Worm (Caenorhabditis elegans): ENCODE results near the gene fip-3.
A peak's percentile ranks its signal among the peaks of the same experiment; 100 is the strongest.

Gene fip-3

ce11 chrIII:8589195-8589594 is at the start of gene fip-3:
Gene fip-3, minus strand, starts transcription at chrIII:8589488.
- TF ChIP-seq mec-3 (tag; optimal IDR thresholded peaks at IDR 0.05; ENCODE audit: borderline replicate concordance), result no peak
- TF ChIP-seq ceh-19 (GFP tag; optimal IDR thresholded peaks at IDR 0.05), result no peak
- no peak for TF ChIP-seq C38D4.7 (GFP tag; optimal IDR thresholded peaks at IDR 0.05)
- TF ChIP-seq ceh-6 (GFP tag; optimal IDR thresholded peaks at IDR 0.05), result no peak

- TF ChIP-seq ceh-31 (tag; optimal IDR thresholded peaks at IDR 0.05), result no peak
- TF ChIP-seq ceh-34 (tag; optimal IDR thresholded peaks at IDR 0.05), result no peak
- TF ChIP-seq unc-86 (tag; optimal IDR thresholded peaks at IDR 0.05), result no peak
- no peak for TF ChIP-seq dve-1 (tag; optimal IDR thresholded peaks at IDR 0.05)
These were observed 47.5 kb upstream of the fip-3 start for ce11 chrIII:8636803-8637202.

- TF ChIP-seq unc-42 (tag; optimal IDR thresholded peaks at IDR 0.05), result peak; percentile 6
- no peak for TF ChIP-seq zip-5 (tag; optimal IDR thresholded peaks at IDR 0.05)
- TF ChIP-seq madf-2 (tag; optimal IDR thresholded peaks at IDR 0.05), result no peak
- TF ChIP-seq tbx-7 (tag; optimal IDR thresholded peaks at IDR 0.05), result no peak
These were observed 41.5 kb upstream of the fip-3 start, which contains the start of gene dnj-10 for ce11 chrIII:8630833-8631232. Gene dnj-10, plus strand, starts transcription at chrIII:8631165.

- TF ChIP-seq K09A11.1 (tag; optimal IDR thresholded peaks at IDR 0.05; ENCODE audit: insufficient read depth) (no peak), ttx-3 (tag; optimal IDR thresholded peaks at IDR 0.05) (no peak), ceh-19 (GFP tag; optimal IDR thresholded peaks at IDR 0.05) (no peak), npax-4 (tag; optimal IDR thresholded peaks at IDR 0.05) (no peak), gmeb-2 (tag; optimal IDR thresholded peaks at IDR 0.05) (no peak), nhr-11 (tag; optimal IDR thresholded peaks at IDR 0.05) (no peak), elt-2 (tag; optimal IDR thresholded peaks at IDR 0.05) (no peak), nhr-232 (tag; optimal IDR thresholded peaks at IDR 0.05) (no peak), eyg-1 (tag; optimal IDR thresholded peaks at IDR 0.05) (no peak), ceh-6 (GFP tag; optimal IDR thresholded peaks at IDR 0.05) (no peak), ceh-34 (tag; optimal IDR thresholded peaks at IDR 0.05) (no peak), fax-1 (tag; optimal IDR thresholded peaks at IDR 0.05) (no peak), K02D7.2 (tag; optimal IDR thresholded peaks at IDR 0.05) (no peak), ceh-24 (tag; optimal IDR thresholded peaks at IDR 0.05) (no peak)
These were observed 39.2 kb upstream of the fip-3 start, which contains the start of the genes polk-1 and gpr-1 for ce11 chrIII:8628405-8628982. Gene polk-1, minus strand, starts transcription at chrIII:8628590. Gene gpr-1, plus strand, starts transcription at chrIII:8628932.

- TF ChIP-seq eyg-1 (tag; optimal IDR thresholded peaks at IDR 0.05) (no peak), C38D4.7 (GFP tag; optimal IDR thresholded peaks at IDR 0.05) (no peak), madf-2 (tag; optimal IDR thresholded peaks at IDR 0.05) (no peak), nhr-11 (tag; optimal IDR thresholded peaks at IDR 0.05) (no peak)
These were observed 35.8 kb upstream of the fip-3 start for ce11 chrIII:8625125-8625524.

ce11 chrIII:8622435-8622834 is 33.1 kb upstream of the fip-3 start, which contains the start of gene ceh-16:
Gene ceh-16, plus strand, starts transcription at chrIII:8622735.
- TF ChIP-seq ceh-48 (tag; optimal IDR thresholded peaks at IDR 0.05) (no peak), ceh-45 (GFP tag; IDR thresholded peaks at IDR 0.05) (no peak), ceh-22 (tag; optimal IDR thresholded peaks at IDR 0.05) (no peak)

- TF ChIP-seq ets-4 (tag; optimal IDR thresholded peaks at IDR 0.05) (no peak), ceh-24 (tag; optimal IDR thresholded peaks at IDR 0.05) (no peak), unc-3 (GFP tag; conservative IDR thresholded peaks at IDR 0.05) (no peak), unc-3 (tag; optimal IDR thresholded peaks at IDR 0.05) (no peak), T23F11.4 (GFP tag; optimal IDR thresholded peaks at IDR 0.05) (no peak), unc-55 (GFP tag; optimal IDR thresholded peaks at IDR 0.05) (no peak)
These were observed 32.7 kb upstream of the fip-3 start for ce11 chrIII:8621982-8622381.

Measured in whole organism, late embryonic.